Fruit fly (Drosophila melanogaster): ENCODE results near the gene Eig71Ei.

Gene Eig71Ei

DNA sequence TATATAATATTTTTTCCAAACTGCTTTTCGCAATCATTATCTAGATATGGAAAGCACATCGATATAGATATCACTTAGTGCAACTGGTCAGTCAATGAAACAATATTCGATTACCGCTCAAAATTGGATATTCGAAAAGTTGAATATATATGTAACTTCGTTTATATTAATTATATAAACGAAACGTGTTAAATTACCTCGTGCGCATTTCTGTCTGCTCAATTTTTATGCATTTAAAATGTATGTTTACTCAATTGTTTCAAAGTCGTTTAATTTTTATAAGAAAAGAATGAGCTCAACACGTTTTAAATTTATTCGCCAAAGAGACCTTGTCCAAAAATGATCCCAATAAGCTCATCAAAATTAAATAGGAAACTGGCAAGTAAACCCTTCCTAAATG is 9.0 kb upstream of the Eig71Ei start, which contains the start of gene CG43084:
Gene CG43084 (plus strand): TSS at position 301 of the 400 bp plus-strand sequence.
- TF ChIP-seq Mio (GFP tag; optimal IDR thresholded peaks at IDR 0.05) (no peak), dl (GFP tag; optimal IDR thresholded peaks at IDR 0.05; ENCODE audit: insufficient read depth in 1 of 2, partially characterized antibody in 2 of 2) (no peak), GATAd (GFP tag; optimal IDR thresholded peaks at IDR 0.05) (no peak), Hnf4 (GFP tag; optimal IDR thresholded peaks at IDR 0.05) (no peak), Jra (GFP tag; optimal IDR thresholded peaks at IDR 0.05) (no peak), CG32264 (GFP tag; optimal IDR thresholded peaks at IDR 0.05) (no peak), rgr (GFP tag; optimal IDR thresholded peaks at IDR 0.05) (no peak), woc (GFP tag; optimal IDR thresholded peaks at IDR 0.05) (no peak), psq (GFP tag; optimal IDR thresholded peaks at IDR 0.05) (no peak), Vsx2 (GFP tag; optimal IDR thresholded peaks at IDR 0.05; ENCODE audit: partially characterized antibody) (no peak), CG9705 (GFP tag; optimal IDR thresholded peaks at IDR 0.05) (no peak), dsf (GFP tag; optimal IDR thresholded peaks at IDR 0.05; ENCODE audit: borderline replicate concordance) (no peak), brk (GFP tag; optimal IDR thresholded peaks at IDR 0.05) (no peak), sage (GFP tag; optimal IDR thresholded peaks at IDR 0.05) (no peak), br (GFP tag; optimal IDR thresholded peaks at IDR 0.05) (no peak), Sp1 (GFP tag; optimal IDR thresholded peaks at IDR 0.05) (no peak), Dfd (GFP tag; optimal IDR thresholded peaks at IDR 0.05) (no peak)

DNA sequence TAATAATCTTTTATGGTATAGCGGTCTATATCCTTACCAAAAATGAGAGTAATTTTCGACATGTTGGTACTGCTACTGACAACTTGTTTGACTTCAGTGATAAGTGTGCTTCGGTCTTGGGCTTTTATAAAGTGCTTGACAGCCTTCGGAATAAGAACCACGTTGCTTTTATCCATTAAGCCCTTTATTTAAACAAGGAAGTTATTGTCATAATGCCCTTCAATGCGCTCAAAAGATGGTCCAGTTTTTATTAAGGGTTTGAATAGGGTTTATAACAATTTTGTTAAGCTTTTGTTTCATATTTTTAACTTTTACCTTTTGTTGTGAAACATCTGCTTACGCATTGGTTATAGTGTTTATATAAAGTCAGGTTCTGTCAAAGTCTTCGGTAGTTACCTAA is 7.4 kb upstream of the Eig71Ei start, which contains the start of the genes Eig71Ec and Eig71Ed:
Gene Eig71Ec (minus strand): TSS at position 101 of the 400 bp plus-strand sequence.
Gene Eig71Ed (plus strand): TSS at position 384 of the 400 bp plus-strand sequence.
- TF ChIP-seq dmrt93B (GFP tag; optimal IDR thresholded peaks at IDR 0.05): no peak
- no peak for TF ChIP-seq Vsx2 (GFP tag; optimal IDR thresholded peaks at IDR 0.05; ENCODE audit: partially characterized antibody)
- no peak for TF ChIP-seq dsf (GFP tag; optimal IDR thresholded peaks at IDR 0.05; ENCODE audit: borderline replicate concordance)
- no peak for TF ChIP-seq rgr (GFP tag; optimal IDR thresholded peaks at IDR 0.05)
- TF ChIP-seq foxo (GFP tag; optimal IDR thresholded peaks at IDR 0.05): no peak
- TF ChIP-seq OdsH (GFP tag; optimal IDR thresholded peaks at IDR 0.05): no peak

- TF ChIP-seq Hr83 (GFP tag; optimal IDR thresholded peaks at IDR 0.05; ENCODE audit: poor library complexity, severe bottlenecking): peak; percentile 10
- no peak for TF ChIP-seq foxo (GFP tag; optimal IDR thresholded peaks at IDR 0.05)
- no peak for TF ChIP-seq Jra (GFP tag; optimal IDR thresholded peaks at IDR 0.05)
These were observed 3.6 kb upstream of the Eig71Ei start, which contains the start of gene Eig71Ee for dm6 chr3L:15655910-15656309. Eig71Ee (minus strand) TSS chr3L:15656010.

DNA sequence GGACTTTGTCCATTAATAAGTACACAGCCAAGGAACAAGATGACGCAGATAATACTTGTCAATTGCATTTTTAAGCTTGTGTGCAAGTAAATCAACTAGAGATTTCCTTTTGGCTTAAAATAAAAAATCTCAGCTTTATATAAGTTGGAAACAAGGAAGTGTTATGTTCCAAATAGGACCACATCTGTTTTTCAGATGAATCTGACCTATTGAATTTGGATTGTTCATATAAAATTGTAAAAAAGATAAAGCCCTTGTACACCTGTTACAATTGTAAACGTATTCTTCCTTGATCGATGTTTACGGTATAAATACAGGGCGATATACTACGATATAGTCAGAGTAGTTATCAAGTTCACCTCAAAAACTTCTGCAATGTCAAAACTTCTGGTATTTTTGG is 2.2 kb upstream of the Eig71Ei start, which contains the start of the genes Eig71Ef and Eig71Eg:
Gene Eig71Ef (minus strand): TSS at position 101 of the 400 bp plus-strand sequence.
Gene Eig71Eg (plus strand): TSS at position 339 of the 400 bp plus-strand sequence.
- TF ChIP-seq sage (GFP tag; optimal IDR thresholded peaks at IDR 0.05): no peak
- no peak for TF ChIP-seq fru (GFP tag; optimal IDR thresholded peaks at IDR 0.05)
- TF ChIP-seq CrebA (GFP tag; optimal IDR thresholded peaks at IDR 0.05; ENCODE audit: borderline replicate concordance): no peak
- no peak for TF ChIP-seq N (GFP tag; optimal IDR thresholded peaks at IDR 0.05)
- no peak for TF ChIP-seq h (GFP tag; optimal IDR thresholded peaks at IDR 0.05)
- TF ChIP-seq Rel (GFP tag; optimal IDR thresholded peaks at IDR 0.05): no peak
- TF ChIP-seq Rel (tag; optimal IDR thresholded peaks at IDR 0.05): no peak
- no peak for TF ChIP-seq Abd-B (GFP tag; optimal IDR thresholded peaks at IDR 0.05)
- no peak for TF ChIP-seq psq (GFP tag; optimal IDR thresholded peaks at IDR 0.05)

DNA sequence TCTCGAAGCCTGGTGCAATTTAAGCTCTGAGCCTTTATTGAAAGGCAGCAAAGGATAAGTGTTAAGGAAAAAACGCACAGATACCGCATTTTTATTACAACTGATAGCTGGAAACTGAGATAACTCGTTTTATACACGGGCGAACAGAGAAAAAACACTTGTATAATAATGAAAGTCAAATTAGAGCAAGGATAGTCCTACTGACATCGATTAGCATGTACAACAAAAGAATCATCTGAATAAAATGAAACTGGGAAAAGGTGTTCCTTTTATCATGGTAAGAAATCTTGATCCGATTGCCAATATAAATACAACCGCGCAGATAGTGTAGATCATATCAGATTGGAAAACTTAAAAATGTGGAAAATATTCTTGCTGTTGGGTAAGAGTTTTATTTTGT is 1.4 kb downstream of the Eig71Ei start, which contains the start of the genes Eig71Ej and Eig71Ek:
Gene Eig71Ej (minus strand): TSS at position 101 of the 400 bp plus-strand sequence.
Gene Eig71Ek (plus strand): TSS at position 334 of the 400 bp plus-strand sequence.
- TF ChIP-seq Hr83 (GFP tag; optimal IDR thresholded peaks at IDR 0.05; ENCODE audit: poor library complexity, severe bottlenecking) (no peak), GATAd (GFP tag; optimal IDR thresholded peaks at IDR 0.05) (no peak), fru (GFP tag; optimal IDR thresholded peaks at IDR 0.05) (no peak), N (GFP tag; optimal IDR thresholded peaks at IDR 0.05) (no peak), br (GFP tag; optimal IDR thresholded peaks at IDR 0.05) (no peak), psq (GFP tag; optimal IDR thresholded peaks at IDR 0.05) (no peak), Rel (GFP tag; optimal IDR thresholded peaks at IDR 0.05) (no peak), Rel (tag; optimal IDR thresholded peaks at IDR 0.05) (no peak)

DNA sequence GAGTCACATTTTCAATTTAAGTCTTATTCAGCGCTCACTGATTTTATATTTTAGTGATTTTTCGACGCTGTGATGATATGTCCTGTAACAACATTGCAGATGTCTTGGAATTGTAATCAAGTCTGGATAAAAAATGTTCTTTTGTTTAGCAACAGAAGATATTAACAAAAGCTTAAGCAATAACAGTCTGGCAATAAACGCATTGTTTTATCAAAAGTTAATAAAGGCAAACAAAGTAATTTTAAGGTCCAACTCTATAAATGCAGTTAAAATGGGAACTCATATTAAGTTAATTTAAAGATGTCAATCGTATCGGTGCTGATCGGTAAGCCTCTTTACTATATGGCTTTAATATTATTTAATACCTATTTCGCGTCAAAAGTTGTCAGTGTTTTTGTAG is 2.1 kb downstream of the Eig71Ei start, which contains the start of gene CG43082:
Gene CG43082 (plus strand): TSS at position 301 of the 400 bp plus-strand sequence.
- TF ChIP-seq dmrt93B (GFP tag; optimal IDR thresholded peaks at IDR 0.05): no peak
- no peak for TF ChIP-seq Vsx2 (GFP tag; optimal IDR thresholded peaks at IDR 0.05; ENCODE audit: partially characterized antibody)
- TF ChIP-seq CG32264 (GFP tag; optimal IDR thresholded peaks at IDR 0.05): no peak
- TF ChIP-seq ey (GFP tag; optimal IDR thresholded peaks at IDR 0.05): no peak
- TF ChIP-seq rgr (GFP tag; optimal IDR thresholded peaks at IDR 0.05): no peak
- no peak for TF ChIP-seq GATAd (GFP tag; optimal IDR thresholded peaks at IDR 0.05)
- no peak for TF ChIP-seq woc (GFP tag; optimal IDR thresholded peaks at IDR 0.05)
- no peak for TF ChIP-seq tai (GFP tag; optimal IDR thresholded peaks at IDR 0.05)
- no peak for TF ChIP-seq jim (GFP tag; optimal IDR thresholded peaks at IDR 0.05)
- no peak for TF ChIP-seq brk (GFP tag; optimal IDR thresholded peaks at IDR 0.05)
- TF ChIP-seq N (GFP tag; optimal IDR thresholded peaks at IDR 0.05): no peak
- TF ChIP-seq usp (GFP tag; optimal IDR thresholded peaks at IDR 0.05): no peak
- TF ChIP-seq Rel (GFP tag; optimal IDR thresholded peaks at IDR 0.05): no peak
- TF ChIP-seq Rel (tag; optimal IDR thresholded peaks at IDR 0.05): no peak
- TF ChIP-seq fru (GFP tag; optimal IDR thresholded peaks at IDR 0.05): no peak
- no peak for TF ChIP-seq sage (GFP tag; optimal IDR thresholded peaks at IDR 0.05)
- TF ChIP-seq psq (GFP tag; optimal IDR thresholded peaks at IDR 0.05): no peak

Data from whole organism, wandering third instar larva.